Worm (Caenorhabditis elegans) whole organism, midembryonic: ENCODE data around the gene F44E2.9.

ENCODE experiments used
- T22C8.4 ChIP-seq: fragments of 200-800 bp; sonication (Bioruptor generic); IDR thresholded peaks from 2 replicates; pipeline ENCODE4 v1.3.6; 2022; ENCODE audit warnings: missing genetic modification characterization, missing compliant biosample characterization
- cog-1 ChIP-seq: sonication (generic microtip); optimal IDR thresholded peaks from 2 replicates; lab custom pipeline; 2016; ENCODE audit warnings: missing genetic modification characterization, missing compliant biosample characterization
- flt-1 ChIP-seq: fragments of 200-800 bp; sonication (Bioruptor generic); IDR thresholded peaks from 2 replicates; pipeline ENCODE4 v1.3.6; 2022; ENCODE audit warnings: missing genetic modification characterization, missing compliant biosample characterization
- klf-2 ChIP-seq: fragments of 200-800 bp; sonication (Bioruptor generic); conservative IDR thresholded peaks from 2 replicates; pipeline ENCODE4 v1.3.6; 2022; ENCODE audit warnings: missing genetic modification reagents, missing genetic modification characterization, missing compliant biosample characterization
- med-1 ChIP-seq: sonication (generic microtip); optimal IDR thresholded peaks from 2 replicates; lab custom pipeline; 2017; ENCODE audit warnings: missing genetic modification characterization, mild to moderate bottlenecking, missing compliant biosample characterization, antibody characterized with exemption, missing genetic modification reagents; ENCODE audit not compliant: insufficient read depth
- ref-1 ChIP-seq: fragments of 200-800 bp; sonication (Bioruptor generic); conservative IDR thresholded peaks from 2 replicates; pipeline ENCODE4 v1.3.6; 2022; ENCODE audit warnings: missing genetic modification reagents, missing genetic modification characterization, missing compliant biosample characterization
- tab-1 ChIP-seq: fragments of 200-800 bp; sonication (Bioruptor generic); IDR thresholded peaks from 2 replicates; pipeline ENCODE4 v1.3.6; 2022; ENCODE audit warnings: missing genetic modification characterization, missing compliant biosample characterization
- ztf-23 ChIP-seq: fragments of 200-800 bp; sonication (Bioruptor generic); IDR thresholded peaks from 2 replicates; pipeline ENCODE4 v1.3.6; 2022; ENCODE audit warnings: missing genetic modification reagents, missing genetic modification characterization, missing compliant biosample characterization
- ztf-29 ChIP-seq: fragments of 200-800 bp; sonication (Bioruptor generic); IDR thresholded peaks from 2 replicates; pipeline ENCODE4 v1.3.6; 2022; ENCODE audit warnings: missing genetic modification reagents, missing genetic modification characterization, missing compliant biosample characterization

The F44E2.9 gene

DNA sequence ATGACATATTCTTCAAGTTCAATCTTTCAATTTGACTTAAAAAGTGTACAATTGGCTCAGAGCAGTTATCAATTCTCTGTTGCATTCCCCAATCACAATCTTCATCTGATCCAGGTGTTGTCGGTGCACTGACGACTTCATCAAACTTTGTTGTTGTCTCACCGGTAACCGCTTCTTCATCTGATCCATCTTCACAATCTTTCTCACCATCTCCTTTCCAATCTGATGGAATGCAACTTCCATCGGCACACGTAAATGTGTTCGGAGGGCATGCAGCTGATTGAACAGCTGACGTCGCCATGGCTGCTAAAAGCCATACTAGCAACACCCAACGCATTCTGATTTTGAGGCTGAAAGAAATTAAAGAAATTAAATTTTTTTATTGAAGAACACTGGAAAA is 12.3 kb downstream of the F44E2.9 start, which contains the start of gene F44E2.4:
F44E2.4 (minus strand) TSS at position 350 of the 400 bp plus-strand sequence.
- no peak for TF ChIP-seq cog-1 (tag; lab: Kevin White, UChicago)
- no peak for TF ChIP-seq flt-1 (GFP tag; lab: Robert Waterston, UW)
- no peak for TF ChIP-seq tab-1 (GFP tag; lab: Robert Waterston, UW)

DNA sequence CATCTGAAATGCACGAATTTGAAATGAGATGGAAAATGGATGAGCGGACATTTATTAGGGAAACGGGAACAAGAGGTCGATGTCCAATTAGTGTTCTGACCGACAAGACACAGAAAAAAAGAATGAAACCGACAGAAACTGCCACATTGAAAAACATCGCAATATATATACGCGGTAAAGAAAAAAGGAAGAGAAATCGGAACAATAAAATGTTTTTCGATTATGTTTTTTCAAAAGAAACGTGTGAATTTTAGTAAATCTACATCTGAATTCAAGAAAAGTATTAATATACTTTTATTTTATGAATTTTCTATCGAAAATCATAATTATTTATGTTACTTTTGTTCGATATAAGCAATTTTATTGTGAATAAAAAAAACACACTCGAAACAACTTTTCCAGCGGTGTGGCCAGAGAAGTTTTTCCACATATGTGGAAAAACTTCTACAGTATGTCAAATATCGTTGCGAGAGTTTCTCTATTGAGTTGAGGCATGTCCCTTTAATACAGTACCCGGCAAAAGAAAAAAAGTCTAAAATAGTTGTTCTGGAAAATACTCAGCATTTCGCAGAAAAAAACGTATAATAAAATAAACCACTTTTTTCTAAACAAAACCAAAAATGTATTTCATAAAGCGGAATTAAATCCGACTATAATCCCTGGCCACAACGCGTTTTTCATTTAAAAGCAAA is 19.1 kb downstream of the F44E2.9 start, which contains the start of gene F44E2.10:
F44E2.10 (minus strand) TSS at position 51 of the 692 bp plus-strand sequence.
- no peak for TF ChIP-seq ztf-23
- TF ChIP-seq ztf-29 (GFP tag; lab: Robert Waterston, UW), result no peak
- no peak for TF ChIP-seq tab-1 (GFP tag; lab: Robert Waterston, UW)
- TF ChIP-seq flt-1 (GFP tag; lab: Robert Waterston, UW), result no peak
- TF ChIP-seq cog-1 (tag; lab: Kevin White, UChicago), result no peak
- no peak for TF ChIP-seq ref-1
- TF ChIP-seq T22C8.4 (GFP tag; lab: Robert Waterston, UW), result no peak
- TF ChIP-seq klf-2 (GFP tag; lab: Robert Waterston, UW), result no peak
- TF ChIP-seq med-1 (GFP tag; lab: Kevin White, UChicago), result no peak

DNA sequence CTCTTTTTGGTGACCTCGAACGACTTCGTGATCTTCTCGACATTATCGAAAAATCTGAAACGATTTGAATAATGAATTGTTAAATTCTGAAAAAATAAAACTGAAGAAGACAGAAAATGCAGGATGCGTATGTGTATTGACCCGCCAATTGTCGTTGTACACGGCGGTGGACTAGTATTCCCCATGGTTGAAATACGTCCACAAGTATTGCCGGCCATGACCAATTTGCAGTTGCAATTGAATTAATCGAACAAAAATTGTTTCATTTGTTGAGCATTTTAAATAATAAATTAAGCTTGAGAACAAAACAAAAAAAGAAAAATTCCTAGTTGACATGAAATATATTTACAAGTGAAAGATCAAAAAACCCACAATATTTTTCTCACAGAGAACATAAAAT is 21.1 kb downstream of the F44E2.9 start, which contains the start of gene F44E2.3:
F44E2.3 (minus strand) TSS at position 61 of the 400 bp plus-strand sequence.
- no peak for TF ChIP-seq T22C8.4 (GFP tag; lab: Robert Waterston, UW)
- TF ChIP-seq flt-1 (GFP tag; lab: Robert Waterston, UW), result no peak
- no peak for TF ChIP-seq cog-1 (tag; lab: Kevin White, UChicago)
- TF ChIP-seq med-1 (GFP tag; lab: Kevin White, UChicago), result no peak
- TF ChIP-seq tab-1 (GFP tag; lab: Robert Waterston, UW), result no peak
- no peak for TF ChIP-seq ref-1
- no peak for TF ChIP-seq ztf-23
- no peak for TF ChIP-seq klf-2 (GFP tag; lab: Robert Waterston, UW)
- TF ChIP-seq ztf-29 (GFP tag; lab: Robert Waterston, UW), result no peak

DNA sequence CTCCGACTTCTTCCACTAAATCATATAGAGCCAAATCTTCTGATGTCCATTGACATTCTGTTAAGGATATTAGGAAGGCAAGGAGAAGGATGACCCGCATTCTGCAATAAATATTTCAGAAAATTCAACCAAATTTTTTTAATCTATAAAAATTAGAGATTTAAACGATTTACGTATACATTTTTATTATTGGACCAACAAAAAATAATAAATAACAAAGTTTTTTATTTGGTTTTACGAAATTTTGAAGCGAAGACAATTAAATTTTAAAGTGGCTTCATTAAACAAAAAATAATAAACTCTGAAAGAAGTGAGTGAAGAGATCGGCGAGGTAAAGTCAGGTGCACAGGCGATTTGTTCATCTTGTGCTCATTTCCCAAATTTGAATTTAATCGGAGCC is 23.2 kb downstream of the F44E2.9 start, which contains the start of gene F54F2.9:
F54F2.9 (minus strand) TSS at position 101 of the 400 bp plus-strand sequence.
- TF ChIP-seq klf-2 (GFP tag; lab: Robert Waterston, UW) (no peak), ztf-29 (GFP tag; lab: Robert Waterston, UW) (no peak), ref-1 (no peak), cog-1 (tag; lab: Kevin White, UChicago) (no peak), flt-1 (GFP tag; lab: Robert Waterston, UW) (no peak), T22C8.4 (GFP tag; lab: Robert Waterston, UW) (no peak), ztf-23 (no peak), tab-1 (GFP tag; lab: Robert Waterston, UW) (no peak)

DNA sequence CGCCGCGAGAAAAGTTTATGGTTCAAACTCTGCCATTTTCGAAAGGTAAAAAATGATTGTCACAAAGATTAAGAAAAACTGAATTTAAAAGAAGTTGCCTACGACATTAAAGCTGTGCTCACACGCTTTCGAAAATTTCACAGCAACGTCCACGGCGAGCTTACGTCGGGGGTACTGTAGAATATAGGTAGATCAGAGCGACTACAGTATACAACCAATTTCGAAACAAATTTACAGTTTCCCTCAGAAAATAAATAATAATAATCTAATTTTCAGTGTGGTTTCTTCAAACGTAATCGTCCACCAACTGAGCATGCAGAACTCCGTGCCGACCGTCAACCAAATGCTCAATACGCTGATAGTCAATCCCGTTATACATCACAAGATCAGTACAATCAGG is 25.8 kb downstream of the F44E2.9 start:
- TF ChIP-seq T22C8.4 (GFP tag; lab: Robert Waterston, UW) (no peak), tab-1 (GFP tag; lab: Robert Waterston, UW) (no peak), med-1 (GFP tag; lab: Kevin White, UChicago) (no peak), ztf-23 (no peak), ref-1 (no peak), ztf-29 (GFP tag; lab: Robert Waterston, UW) (no peak), flt-1 (GFP tag; lab: Robert Waterston, UW) (no peak), klf-2 (GFP tag; lab: Robert Waterston, UW) (no peak), cog-1 (tag; lab: Kevin White, UChicago) (no peak)

DNA sequence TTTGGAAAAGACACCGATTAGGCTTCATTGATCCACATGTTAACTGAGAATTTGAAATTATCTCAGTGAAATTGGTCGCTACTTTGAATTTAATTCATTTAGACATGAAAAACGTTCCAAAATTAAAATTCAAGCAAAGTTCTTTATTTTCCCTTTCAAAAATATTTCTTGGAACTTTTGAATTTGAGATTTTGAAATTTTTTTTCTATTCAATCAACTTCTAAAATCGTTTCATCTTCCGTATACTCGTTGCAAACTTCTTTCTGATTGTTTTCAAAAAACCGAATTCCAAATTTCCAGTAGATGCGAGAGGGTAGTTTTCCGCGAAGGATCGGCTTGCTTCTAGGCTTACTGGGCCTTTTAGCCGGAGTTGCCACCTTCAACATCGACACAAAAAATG is 31.7 kb downstream of the F44E2.9 start, which contains the start of gene pat-2:
pat-2 (plus strand) TSS at position 301 of the 400 bp plus-strand sequence.
- TF ChIP-seq ref-1 (no peak), ztf-23 (no peak), cog-1 (tag; lab: Kevin White, UChicago) (no peak), flt-1 (GFP tag; lab: Robert Waterston, UW) (no peak), T22C8.4 (GFP tag; lab: Robert Waterston, UW) (no peak), klf-2 (GFP tag; lab: Robert Waterston, UW) (no peak), med-1 (GFP tag; lab: Kevin White, UChicago) (no peak), ztf-29 (GFP tag; lab: Robert Waterston, UW) (no peak), tab-1 (GFP tag; lab: Robert Waterston, UW) (no peak)

DNA sequence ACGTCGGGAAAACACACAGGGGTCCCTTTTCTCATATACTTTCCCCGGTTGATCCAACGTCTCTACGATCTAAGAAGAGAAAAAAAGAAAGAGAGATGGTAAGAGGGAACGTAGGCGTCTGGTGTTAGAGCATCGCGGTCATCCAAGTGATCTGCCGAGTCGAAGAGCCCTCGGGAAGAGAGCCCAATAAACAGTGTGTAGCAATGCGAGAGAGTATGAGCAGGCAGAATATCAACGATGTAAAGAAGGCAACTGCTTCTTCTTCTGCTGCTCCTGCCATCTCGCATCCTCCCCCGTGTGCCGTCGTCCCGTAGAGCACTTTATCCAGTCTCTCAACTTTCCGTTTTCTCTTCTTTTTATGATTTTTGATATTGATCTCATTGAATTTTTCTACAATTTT is 34.6 kb downstream of the F44E2.9 start:
- no peak for TF ChIP-seq ztf-23
- no peak for TF ChIP-seq klf-2 (GFP tag; lab: Robert Waterston, UW)
- TF ChIP-seq ref-1, result no peak
- no peak for TF ChIP-seq tab-1 (GFP tag; lab: Robert Waterston, UW)
- TF ChIP-seq ztf-29 (GFP tag; lab: Robert Waterston, UW), result no peak
- TF ChIP-seq cog-1 (tag; lab: Kevin White, UChicago), result no peak
- TF ChIP-seq flt-1 (GFP tag; lab: Robert Waterston, UW), result no peak
- TF ChIP-seq med-1 (GFP tag; lab: Kevin White, UChicago), result no peak
- TF ChIP-seq T22C8.4 (GFP tag; lab: Robert Waterston, UW), result no peak

DNA sequence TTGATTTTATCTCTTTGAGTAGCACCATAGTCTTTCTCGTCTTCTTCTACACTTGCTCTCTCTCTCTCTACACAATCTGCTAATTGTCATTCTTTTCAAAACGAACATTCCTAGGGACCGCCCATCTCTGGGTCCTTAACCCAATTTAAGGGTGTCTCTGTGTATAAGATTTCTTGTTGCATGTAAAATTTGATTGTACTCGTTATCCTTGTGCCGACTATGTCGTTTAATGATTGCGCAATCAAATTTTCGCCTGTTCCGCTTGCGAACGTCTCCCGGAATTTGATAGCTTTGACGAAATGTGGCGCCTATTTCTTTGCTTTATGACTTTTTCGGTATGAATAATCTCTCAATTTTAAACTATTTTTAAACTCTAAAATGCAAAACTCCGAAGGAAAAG is 39.2 kb downstream of the F44E2.9 start:
- TF ChIP-seq ztf-29 (GFP tag; lab: Robert Waterston, UW) (no peak), flt-1 (GFP tag; lab: Robert Waterston, UW) (no peak), med-1 (GFP tag; lab: Kevin White, UChicago) (no peak)

DNA sequence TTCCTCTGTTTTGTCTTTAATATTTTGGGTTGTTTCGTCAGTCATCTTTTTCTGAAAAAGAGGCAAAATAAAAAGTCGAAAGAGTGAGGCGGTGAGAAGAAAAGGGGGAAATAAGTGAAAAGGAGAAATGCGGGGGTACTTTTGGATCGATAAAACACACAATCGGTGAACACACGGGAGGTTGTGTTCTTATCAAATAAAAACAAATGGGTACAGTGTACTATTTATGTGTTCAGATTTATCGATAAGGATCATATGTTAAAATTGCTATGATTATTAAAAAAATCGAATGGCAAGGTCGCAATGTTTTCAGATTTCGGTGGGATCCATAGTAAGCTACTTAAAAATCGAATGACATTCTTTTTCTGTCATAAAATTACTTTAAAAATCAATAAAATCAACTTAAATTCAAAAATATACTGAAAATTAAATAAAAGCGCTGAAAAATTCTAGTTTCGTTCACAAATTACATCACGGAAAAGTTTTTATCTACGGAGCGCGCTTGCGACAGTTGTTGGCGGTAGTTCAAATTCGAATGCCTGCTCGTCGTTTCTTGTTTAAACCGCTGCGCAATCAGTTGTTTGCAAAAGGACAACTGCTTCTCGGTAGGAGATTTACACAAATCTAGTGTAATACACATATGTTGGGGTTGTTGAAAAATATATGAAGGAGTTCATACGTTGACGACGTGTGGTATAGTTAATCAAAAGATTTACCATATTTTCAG is 40.9 kb downstream of the F44E2.9 start, which contains the start of gene prx-19:
prx-19 (minus strand) TSS at position 51 of the 727 bp plus-strand sequence.
- TF ChIP-seq cog-1 (tag; lab: Kevin White, UChicago) (peak; percentile 45), med-1 (GFP tag; lab: Kevin White, UChicago) (no peak)
